Worm (Caenorhabditis elegans): ENCODE results near the gene F26G1.3.

- TF ChIP-seq fkh-10 (GFP tag; optimal IDR thresholded peaks at IDR 0.05) = no peak
- TF ChIP-seq pha-4 (tag; optimal IDR thresholded peaks at IDR 0.05) = no peak
- no peak for TF ChIP-seq daf-12 (tag; optimal IDR thresholded peaks at IDR 0.05)
- TF ChIP-seq ztf-4 (tag; optimal IDR thresholded peaks at IDR 0.05) = no peak
- TF ChIP-seq ceh-82 (tag; optimal IDR thresholded peaks at IDR 0.05) = no peak
- TF ChIP-seq jun-1 (tag; optimal IDR thresholded peaks at IDR 0.05) = no peak
- TF ChIP-seq nhr-76 (tag; optimal IDR thresholded peaks at IDR 0.05) = no peak
- no peak for TF ChIP-seq egl-27 (tag; optimal IDR thresholded peaks at IDR 0.05)
Measured at ce11 chrII:4737348-4737747, 21.2 kb upstream of the F26G1.3 start, which contains the start of gene ctsa-1.1.
